Worm (Caenorhabditis elegans): ENCODE measurements around the gene ptr-25.

Gene ptr-25

DNA sequence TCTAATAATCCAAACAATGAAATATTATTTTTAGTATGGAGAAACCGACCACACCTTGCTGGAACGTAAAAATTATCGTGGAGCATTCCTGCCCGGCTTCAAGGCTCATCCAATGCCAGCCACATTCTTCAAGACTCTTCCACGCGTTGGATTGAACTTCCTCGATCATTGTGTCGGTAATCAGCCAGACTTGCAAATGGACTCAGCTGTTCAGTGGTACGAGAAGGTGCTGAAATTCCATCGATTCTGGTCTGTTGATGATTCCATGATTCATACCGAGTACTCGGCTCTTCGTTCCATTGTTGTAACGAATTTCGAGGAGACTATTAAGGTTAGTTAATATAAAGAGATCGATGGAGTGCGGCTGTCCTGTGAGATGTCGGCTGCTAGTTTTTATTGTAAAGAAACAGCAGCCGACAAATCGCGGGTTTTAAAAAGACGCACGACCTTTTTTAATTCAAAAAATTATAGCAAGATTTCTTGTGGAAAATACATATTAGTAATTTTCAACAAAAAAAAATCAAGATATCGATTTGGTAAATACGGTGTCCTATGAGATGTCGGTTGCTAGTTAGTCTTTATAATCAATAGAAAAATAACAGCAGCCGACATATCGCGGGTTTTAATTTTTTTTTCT lies 48.3 kb downstream of the ptr-25 start:
- TF ChIP-seq mab-5 (tag; optimal IDR thresholded peaks at IDR 0.05) (no peak), drap-1 (GFP tag; optimal IDR thresholded peaks at IDR 0.05) (no peak), nhr-28 (tag; optimal IDR thresholded peaks at IDR 0.05) (no peak), nhr-237 (tag; optimal IDR thresholded peaks at IDR 0.05) (no peak), elt-3 (tag; optimal IDR thresholded peaks at IDR 0.05) (no peak), ham-2 (GFP tag; optimal IDR thresholded peaks at IDR 0.05) (no peak), lin-13 (tag; optimal IDR thresholded peaks at IDR 0.05) (no peak), blmp-1 (tag; optimal IDR thresholded peaks at IDR 0.05) (no peak), ztf-11 (tag; optimal IDR thresholded peaks at IDR 0.05) (no peak), mls-2 (tag; optimal IDR thresholded peaks at IDR 0.05) (no peak), cnd-1 (tag; optimal IDR thresholded peaks at IDR 0.05) (no peak), sptf-1 (tag; optimal IDR thresholded peaks at IDR 0.05) (no peak), nhr-2 (tag; optimal IDR thresholded peaks at IDR 0.05) (no peak), mep-1 (tag; optimal IDR thresholded peaks at IDR 0.05) (no peak), M03D4.4 (tag; optimal IDR thresholded peaks at IDR 0.05) (no peak), unc-62 (GFP tag; optimal IDR thresholded peaks at IDR 0.05) (no peak), bed-3 (GFP tag; optimal IDR thresholded peaks at IDR 0.05) (no peak), zip-8 (tag; optimal IDR thresholded peaks at IDR 0.05) (no peak), pha-4 (tag; optimal IDR thresholded peaks at IDR 0.05) (no peak), tbx-8 (GFP tag; optimal IDR thresholded peaks at IDR 0.05) (no peak)

DNA sequence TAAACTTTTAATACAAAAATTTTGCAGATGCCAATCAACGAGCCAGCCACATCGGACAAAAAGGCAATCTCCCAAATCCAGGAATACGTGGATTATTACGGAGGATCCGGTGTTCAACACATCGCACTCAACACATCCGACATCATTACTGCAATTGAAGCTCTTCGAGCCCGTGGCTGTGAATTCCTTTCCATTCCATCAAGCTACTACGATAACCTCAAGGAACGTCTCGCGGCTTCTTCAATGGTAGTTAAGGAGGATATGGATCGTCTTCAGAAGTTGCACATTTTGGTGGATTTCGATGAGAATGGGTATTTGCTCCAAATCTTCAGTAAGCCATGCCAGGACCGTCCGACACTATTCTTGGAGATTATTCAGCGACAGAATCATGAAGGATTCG lies 49.1 kb downstream of the ptr-25 start:
- TF ChIP-seq unc-120 (tag; optimal IDR thresholded peaks at IDR 0.05; ENCODE audit: poor library complexity, severe bottlenecking) (no peak), tbx-8 (GFP tag; optimal IDR thresholded peaks at IDR 0.05) (no peak), elt-3 (tag; optimal IDR thresholded peaks at IDR 0.05) (no peak), lsy-2 (tag; optimal IDR thresholded peaks at IDR 0.05) (no peak), unc-39 (tag; optimal IDR thresholded peaks at IDR 0.05) (no peak), unc-62 (GFP tag; optimal IDR thresholded peaks at IDR 0.05) (no peak), mab-5 (tag; optimal IDR thresholded peaks at IDR 0.05) (no peak), flh-1 (GFP tag; optimal IDR thresholded peaks at IDR 0.05) (no peak)

DNA sequence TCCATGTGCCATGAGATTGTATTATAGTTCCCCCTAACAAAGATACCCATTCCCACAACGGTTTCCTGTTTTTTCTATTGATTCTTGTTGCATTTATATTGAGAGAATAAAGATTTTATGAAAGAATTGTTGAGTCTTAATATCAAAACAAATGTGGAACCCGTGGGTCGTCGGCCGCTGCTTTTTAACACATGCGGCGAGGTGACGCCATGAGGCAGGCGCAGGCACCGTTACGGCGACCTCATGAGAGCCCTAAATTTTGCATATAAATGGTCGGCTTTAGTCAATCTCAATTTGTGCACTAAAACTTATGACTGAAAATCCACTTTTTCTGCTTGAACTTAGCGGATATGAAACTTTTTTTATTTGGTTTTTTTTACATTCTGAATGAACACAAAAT lies 49.6 kb downstream of the ptr-25 start:
- TF ChIP-seq nhr-28 (tag; optimal IDR thresholded peaks at IDR 0.05): no peak
- no peak for TF ChIP-seq flh-1 (GFP tag; optimal IDR thresholded peaks at IDR 0.05)
- no peak for TF ChIP-seq blmp-1 (tag; optimal IDR thresholded peaks at IDR 0.05)
- TF ChIP-seq nhr-2 (tag; optimal IDR thresholded peaks at IDR 0.05): no peak

DNA sequence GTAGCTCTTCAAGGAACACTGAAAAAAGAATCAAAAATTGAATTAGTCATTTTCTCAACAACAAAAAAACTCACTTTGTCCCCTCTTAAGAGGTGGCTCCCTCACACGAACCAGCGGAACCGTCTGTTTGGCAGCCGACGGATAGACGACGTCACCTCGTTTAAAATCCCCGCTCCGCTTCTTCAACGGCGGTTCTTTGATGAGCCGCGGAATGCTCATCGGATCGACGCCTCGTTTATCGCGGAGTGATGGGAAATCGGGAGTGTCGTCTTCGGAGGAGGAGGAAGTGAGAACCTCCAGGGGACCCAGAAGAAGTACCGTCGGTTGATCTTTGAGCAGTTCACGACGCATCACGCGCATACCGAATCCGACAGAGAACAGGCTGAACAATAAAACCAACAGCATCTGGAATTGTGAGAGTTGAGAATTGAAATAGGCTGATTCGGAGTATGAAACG lies 50.9 kb downstream of the ptr-25 start, which contains the start of gene nlp-68:
TSS of gene nlp-68 (minus strand) at position 407 of the 457 bp plus-strand sequence.
- TF ChIP-seq nhr-76 (tag; optimal IDR thresholded peaks at IDR 0.05): no peak
- TF ChIP-seq mep-1 (tag; optimal IDR thresholded peaks at IDR 0.05): no peak
- no peak for TF ChIP-seq ztf-11 (tag; optimal IDR thresholded peaks at IDR 0.05)
- TF ChIP-seq lin-32 (GFP tag; optimal IDR thresholded peaks at IDR 0.05): no peak
